Fruit fly (Drosophila melanogaster) ovary, adult (tissue): ENCODE results near the gene mthl5.

ENCODE experiments used
- CG17801 ChIP-seq: fragments of 200-800 bp; optimal IDR thresholded peaks from 2 replicates; lab custom pipeline; 2019; ENCODE audit warnings: missing biosample characterization, mild to moderate bottlenecking, missing genetic modification characterization, moderate library complexity; ENCODE audit not compliant: partially characterized antibody

The mthl5 gene

DNA sequence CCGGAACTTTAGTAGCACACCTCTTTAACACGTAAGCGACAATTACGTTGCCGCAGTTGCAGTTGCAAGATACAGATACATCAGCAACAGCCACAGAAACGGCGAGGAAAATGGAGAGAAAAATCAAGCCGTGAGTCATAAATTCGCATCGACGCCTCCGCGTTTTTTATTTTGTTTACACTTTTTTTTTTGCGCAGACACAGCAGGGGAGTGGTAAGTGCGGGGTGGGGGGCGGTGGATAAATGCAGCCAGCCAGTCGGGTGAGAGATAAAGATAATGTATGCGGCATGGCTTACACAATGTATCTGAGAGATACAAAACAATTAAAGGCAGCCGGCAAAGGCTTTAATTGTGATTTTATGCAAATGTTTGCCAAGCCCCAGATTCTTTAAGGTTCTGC lies 21.8 kb downstream of the mthl5 start:
- TF ChIP-seq CG17801: no peak

DNA sequence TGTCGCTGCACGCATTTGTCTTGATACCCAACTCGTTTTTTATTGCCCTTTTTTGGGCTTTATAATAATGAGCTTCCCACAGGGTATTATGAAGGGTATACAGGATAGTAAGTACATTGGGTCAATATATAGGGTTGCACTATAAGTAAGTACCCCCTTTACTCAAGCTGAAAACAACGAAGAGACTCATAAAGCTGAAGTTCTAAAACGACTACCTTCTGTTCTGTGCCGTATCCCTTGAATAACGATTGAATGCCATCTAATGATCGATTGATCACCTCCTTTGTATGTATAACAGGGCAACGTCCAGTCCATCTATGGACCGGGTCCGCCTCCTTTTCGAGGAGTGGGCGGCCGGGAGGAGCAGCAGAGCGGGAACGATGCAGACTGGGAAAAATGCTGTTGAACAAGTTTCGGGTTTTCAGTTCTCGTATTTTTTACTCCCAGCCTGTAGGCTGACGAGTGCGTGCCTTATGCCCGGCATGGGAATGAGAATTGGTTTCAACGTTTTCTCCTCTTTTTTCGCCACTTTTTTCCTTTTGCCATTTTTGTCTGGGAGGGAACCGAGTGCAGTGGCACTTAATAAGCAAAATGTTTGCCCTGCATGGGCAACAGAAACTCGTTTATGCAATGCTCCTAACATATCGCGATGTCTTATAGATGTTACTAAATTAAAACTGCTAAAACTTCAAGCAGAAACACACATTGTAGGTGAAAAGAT lies 27.3 kb downstream of the mthl5 start:
- TF ChIP-seq CG17801: no peak

DNA sequence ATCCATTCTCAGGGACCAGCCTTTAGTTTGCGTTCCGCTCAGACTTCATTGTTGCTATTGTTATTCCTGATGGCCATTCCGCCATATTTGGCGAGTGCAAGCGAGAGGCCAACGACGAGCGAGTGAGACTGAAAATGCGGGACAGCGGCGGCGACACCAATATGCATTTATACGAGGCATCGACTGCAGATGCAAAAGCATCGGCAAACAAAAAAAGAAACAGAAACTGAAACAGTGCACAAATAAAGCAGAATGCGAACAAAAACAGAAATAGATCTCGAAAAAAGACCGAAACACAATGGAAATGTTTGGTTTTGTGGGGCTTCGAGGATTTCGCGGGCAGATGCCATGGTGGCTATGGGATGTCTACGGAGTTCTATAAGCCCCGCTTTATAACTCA lies 27.9 kb downstream of the mthl5 start:
- TF ChIP-seq CG17801: no peak

DNA sequence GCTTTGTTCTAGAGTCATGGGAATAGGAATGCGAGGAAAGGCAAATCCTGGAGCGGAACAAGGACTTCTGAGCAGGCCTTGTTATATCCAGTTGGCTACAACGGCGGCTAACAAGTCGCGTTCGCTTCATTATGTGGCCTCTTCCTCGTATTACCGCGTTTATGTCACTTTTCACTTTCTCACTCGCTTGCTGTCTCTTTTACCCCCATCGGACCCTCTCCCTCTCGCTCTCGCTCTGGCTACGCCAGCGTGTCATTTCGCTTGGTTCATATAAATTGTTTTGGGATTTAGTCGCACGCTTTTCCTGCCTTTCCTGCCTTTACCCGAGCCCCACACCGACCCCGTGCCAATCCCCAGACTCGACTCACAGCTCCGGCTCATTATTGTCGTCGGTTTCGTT lies 30.7 kb downstream of the mthl5 start:
- TF ChIP-seq CG17801: no peak

DNA sequence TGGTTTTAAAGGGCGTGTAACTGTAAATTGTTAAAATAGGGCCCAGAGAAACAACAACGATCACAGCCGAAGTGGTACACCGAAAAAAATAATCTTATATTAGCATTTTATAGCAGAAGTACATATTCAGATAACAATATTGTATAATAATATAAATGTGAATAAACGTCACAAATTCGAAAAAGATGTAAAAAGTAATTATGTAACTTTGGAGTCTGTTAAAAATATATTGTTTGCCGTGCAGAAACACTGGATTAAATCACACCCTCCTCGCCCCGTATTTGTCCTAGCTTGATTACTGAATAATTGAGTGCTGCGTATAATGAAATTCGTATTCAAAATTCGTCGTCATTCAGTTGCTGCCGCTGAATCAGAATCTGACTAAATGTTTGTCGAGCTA lies 31.8 kb downstream of the mthl5 start:
- no peak for TF ChIP-seq CG17801

DNA sequence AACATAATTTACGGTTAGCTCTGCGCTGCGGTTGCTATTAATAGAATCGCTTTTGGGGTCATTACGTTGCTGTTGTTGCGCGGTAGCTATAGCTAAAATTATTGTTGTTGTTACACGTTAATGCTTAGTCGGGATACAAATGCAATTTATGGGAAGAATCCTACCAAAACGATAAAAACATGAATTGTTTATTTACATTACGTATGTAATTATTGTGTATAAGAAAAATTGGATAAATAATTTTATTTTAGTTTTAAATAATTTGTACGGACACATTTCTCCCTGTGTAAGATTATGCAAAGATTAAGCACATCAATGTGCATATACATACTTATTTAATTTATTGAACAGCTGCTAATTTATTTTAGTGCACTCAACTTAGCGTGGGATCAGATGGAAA lies 35.0 kb downstream of the mthl5 start:
- no peak for TF ChIP-seq CG17801

dm6 chr3R:11850917-11851897 lies 35.8 kb downstream of the mthl5 start:
- peak; percentile 92 for TF ChIP-seq CG17801

dm6 chr3R:11849378-11850249 lies 37.4 kb downstream of the mthl5 start:
- TF ChIP-seq CG17801: peak; percentile 13

- no peak for TF ChIP-seq CG17801
Observed at dm6 chr3R:11847379-11847778, 39.6 kb downstream of the mthl5 start.
